Worm (Caenorhabditis elegans) whole organism, L4 larva: ENCODE data around the gene C25G4.17.

ENCODE experiments used
- F44E2.7 ChIP-seq: fragments of 200-800 bp; sonication (Bioruptor generic); IDR thresholded peaks from 2 replicates; pipeline ENCODE4 v2.1.2; 2022; ENCODE audit warnings: missing genetic modification characterization, missing compliant biosample characterization
- T20F7.1 ChIP-seq: fragments of 200-800 bp; sonication (Bioruptor generic); optimal IDR thresholded peaks from 2 replicates; lab custom pipeline; 2018; ENCODE audit warnings: mild to moderate bottlenecking, missing genetic modification characterization, missing compliant biosample characterization
- T26A8.4 ChIP-seq: fragments of 200-800 bp; sonication (Bioruptor generic); IDR thresholded peaks from 2 replicates; pipeline ENCODE4 v1.3.6; 2022; ENCODE audit warnings: missing genetic modification characterization, missing compliant biosample characterization
- Y105C5A.15 ChIP-seq: fragments of 200-800 bp; sonication (Bioruptor generic); IDR thresholded peaks from 2 replicates; pipeline ENCODE4 v1.3.6; 2022; ENCODE audit warnings: missing genetic modification characterization, missing compliant biosample characterization
- Y75B8A.6 ChIP-seq: fragments of 200-800 bp; sonication (Bioruptor generic); IDR thresholded peaks from 2 replicates; pipeline ENCODE4 v1.3.6; 2022; ENCODE audit warnings: missing genetic modification reagents, missing genetic modification characterization, missing compliant biosample characterization
- ZK546.5 ChIP-seq, 2 experiments: sonication (generic microtip); optimal IDR thresholded peaks; 2 replicates each; lab custom pipeline; 2017; ENCODE audit warnings: missing biosample characterization in 2 of 2, missing genetic modification characterization in 2 of 2
- ama-1 ChIP-seq: fragments of 150-350 bp; optimal IDR thresholded peaks from 2 replicates; lab custom pipeline; 2014; ENCODE audit warnings: inconsistent platforms, mixed read lengths
- ceh-20 ChIP-seq: fragments of 200-800 bp; sonication (Bioruptor generic); IDR thresholded peaks from 2 replicates; pipeline ENCODE4 v1.3.6; 2022; ENCODE audit warnings: missing genetic modification reagents, missing genetic modification characterization, missing compliant biosample characterization
- ceh-28 ChIP-seq: fragments of 150-350 bp; optimal IDR thresholded peaks from 2 replicates; lab custom pipeline; 2014; ENCODE audit warnings: missing biosample characterization, missing genetic modification reagents, missing genetic modification characterization
- ces-1 ChIP-seq: fragments of 150-350 bp; sonication (generic microtip); optimal IDR thresholded peaks from 4 replicates; lab custom pipeline; 2014; ENCODE audit warnings: missing biosample characterization, missing genetic modification reagents, missing genetic modification characterization
- cey-2 ChIP-seq: sonication (generic microtip); optimal IDR thresholded peaks from 3 replicates; lab custom pipeline; 2017; ENCODE audit warnings: missing genetic modification characterization, mild to moderate bottlenecking, missing compliant biosample characterization, antibody characterized with exemption, borderline replicate concordance; ENCODE audit not compliant: insufficient read depth
- daf-12 ChIP-seq: fragments of 150-350 bp; optimal IDR thresholded peaks from 2 replicates; lab custom pipeline; 2014; ENCODE audit warnings: missing biosample characterization, missing genetic modification reagents, missing genetic modification characterization
- dmd-6 ChIP-seq: fragments of 200-800 bp; sonication (Bioruptor generic); IDR thresholded peaks from 2 replicates; pipeline ENCODE4 v1.3.6; 2022; ENCODE audit warnings: missing genetic modification reagents, missing genetic modification characterization, missing compliant biosample characterization
- dmd-9 ChIP-seq: fragments of 200-800 bp; sonication (Bioruptor generic); IDR thresholded peaks from 2 replicates; pipeline ENCODE4 v1.3.6; 2022; ENCODE audit warnings: missing genetic modification reagents, missing genetic modification characterization, missing compliant biosample characterization
- dpl-1 ChIP-seq: fragments of 150-350 bp; optimal IDR thresholded peaks from 2 replicates; lab custom pipeline; 2014; ENCODE audit warnings: missing biosample characterization, missing genetic modification reagents, missing genetic modification characterization
- duxl-1 ChIP-seq: sonication (generic microtip); optimal IDR thresholded peaks from 2 replicates; lab custom pipeline; 2016; ENCODE audit warnings: mild to moderate bottlenecking, missing genetic modification characterization, moderate library complexity, missing compliant biosample characterization; ENCODE audit not compliant: poor library complexity
- egl-27 ChIP-seq: sonication (generic microtip); optimal IDR thresholded peaks from 3 replicates; lab custom pipeline; 2017; ENCODE audit warnings: missing biosample characterization, missing genetic modification reagents, missing genetic modification characterization
- egl-43 ChIP-seq: fragments of 200-800 bp; sonication (Bioruptor generic); IDR thresholded peaks from 2 replicates; pipeline ENCODE4 v1.3.6; 2022; ENCODE audit warnings: missing genetic modification reagents, missing genetic modification characterization, missing compliant biosample characterization
- fkh-10 ChIP-seq: fragments of 150-350 bp; optimal IDR thresholded peaks from 2 replicates; lab custom pipeline; 2014; ENCODE audit warnings: missing biosample characterization, missing genetic modification reagents, missing genetic modification characterization
- gei-8 ChIP-seq: fragments of 200-800 bp; sonication (Bioruptor generic); optimal IDR thresholded peaks from 2 replicates; lab custom pipeline; 2018; ENCODE audit warnings: mild to moderate bottlenecking, missing genetic modification characterization, missing compliant biosample characterization
- hif-1 ChIP-seq, 2 experiments: sonication (generic microtip); optimal IDR thresholded peaks; 2 replicates each; lab custom pipeline; 2016 to 2017; ENCODE audit warnings: missing compliant biosample characterization in 2 of 2, missing genetic modification characterization in 2 of 2, missing genetic modification reagents in 2 of 2, missing genotype in 2 of 2, mild to moderate bottlenecking in 1 of 2
- hlh-11 ChIP-seq: fragments of 200-800 bp; sonication (Bioruptor generic); optimal IDR thresholded peaks from 2 replicates; lab custom pipeline; 2018; ENCODE audit warnings: mild to moderate bottlenecking, missing genetic modification characterization, missing compliant biosample characterization
- hmg-1.1 ChIP-seq: fragments of 200-800 bp; sonication (Bioruptor generic); IDR thresholded peaks from 2 replicates; pipeline ENCODE4 v1.3.6; 2022; ENCODE audit warnings: missing genetic modification reagents, missing genetic modification characterization, missing compliant biosample characterization
- jun-1 ChIP-seq: fragments of 150-350 bp; optimal IDR thresholded peaks from 2 replicates; lab custom pipeline; 2014; ENCODE audit warnings: missing biosample characterization, missing genetic modification reagents, missing genetic modification characterization
- lin-38 ChIP-seq: fragments of 200-800 bp; sonication (Bioruptor generic); IDR thresholded peaks from 2 replicates; pipeline ENCODE4 v1.3.6; 2022; ENCODE audit warnings: missing genetic modification reagents, missing genetic modification characterization, missing compliant biosample characterization
- mdl-1 ChIP-seq, 2 experiments: fragments of 150-350 bp in 1 of 2; sonication (generic microtip) in 1 of 2; optimal IDR thresholded peaks; 2 replicates each; lab custom pipeline; 2014 to 2017; ENCODE audit warnings: missing biosample characterization in 2 of 2, missing genetic modification characterization in 2 of 2
- mep-1 ChIP-seq: fragments of 150-350 bp; sonication (generic microtip); optimal IDR thresholded peaks from 3 replicates; lab custom pipeline; 2014; ENCODE audit warnings: missing biosample characterization, missing genetic modification characterization
- mxl-3 ChIP-seq: fragments of 200-800 bp; sonication (Bioruptor generic); optimal IDR thresholded peaks from 2 replicates; lab custom pipeline; 2018; ENCODE audit warnings: mild to moderate bottlenecking, missing genetic modification characterization, missing compliant biosample characterization
- nhr-11 ChIP-seq: fragments of 150-350 bp; optimal IDR thresholded peaks from 2 replicates; lab custom pipeline; 2014; ENCODE audit warnings: missing biosample characterization, missing genetic modification characterization
- nhr-41 ChIP-seq: fragments of 200-800 bp; sonication (Bioruptor generic); IDR thresholded peaks from 2 replicates; pipeline ENCODE4 v1.3.6; 2022; ENCODE audit warnings: missing genetic modification reagents, missing genetic modification characterization, missing compliant biosample characterization
- pha-4 ChIP-seq, 2 experiments: fragments of 150-350 bp in 1 of 2; fragments of 200-800 bp in 1 of 2; sonication (Bioruptor generic) in 1 of 2; IDR thresholded peaks in 1 of 2; optimal IDR thresholded peaks in 1 of 2; 2 replicates each; pipeline versions ENCODE4 v1.3.6 to Lab custom; 2014 to 2022; ENCODE audit warnings: missing genetic modification characterization in 2 of 2, missing genetic modification reagents in 2 of 2, missing biosample characterization in 1 of 2, missing compliant biosample characterization in 1 of 2
- php-3 ChIP-seq: fragments of 200-800 bp; sonication (Bioruptor generic); IDR thresholded peaks from 2 replicates; pipeline ENCODE4 v1.3.6; 2022; ENCODE audit warnings: missing genetic modification reagents, missing genetic modification characterization, missing compliant biosample characterization
- saeg-2 ChIP-seq: fragments of 200-800 bp; sonication (Bioruptor generic); IDR thresholded peaks from 2 replicates; pipeline ENCODE4 v1.3.6; 2022; ENCODE audit warnings: missing genetic modification reagents, missing genetic modification characterization, missing compliant biosample characterization
- sdz-12 ChIP-seq: fragments of 200-800 bp; sonication (Bioruptor generic); optimal IDR thresholded peaks from 2 replicates; lab custom pipeline; 2018; ENCODE audit warnings: mild to moderate bottlenecking, missing genetic modification characterization, missing compliant biosample characterization
- snpc-1.2 ChIP-seq: fragments of 200-800 bp; sonication (Bioruptor generic); IDR thresholded peaks from 2 replicates; pipeline ENCODE4 v1.3.6; 2022; ENCODE audit warnings: missing genetic modification reagents, missing genetic modification characterization, missing compliant biosample characterization
- spr-1 ChIP-seq: sonication (generic microtip); optimal IDR thresholded peaks from 2 replicates; lab custom pipeline; 2016; ENCODE audit warnings: mild to moderate bottlenecking, missing genetic modification characterization, missing compliant biosample characterization
- unc-39 ChIP-seq: sonication (generic microtip); optimal IDR thresholded peaks from 2 replicates; lab custom pipeline; 2017; ENCODE audit warnings: missing biosample characterization, missing genetic modification characterization
- unc-62 ChIP-seq, 3 experiments: fragments of 150-350 bp in 1 of 3; sonication (generic microtip); optimal IDR thresholded peaks in 2 of 3; peaks in 1 of 3; 1 replicate in 1 of 3; 2 replicates in 2 of 3; lab custom pipeline; 2014 to 2017; ENCODE audit warnings: missing biosample characterization in 3 of 3, missing genetic modification characterization in 3 of 3, missing genetic modification reagents in 3 of 3, missing genotype in 1 of 3
- vab-7 ChIP-seq: fragments of 200-800 bp; sonication (Bioruptor generic); IDR thresholded peaks from 2 replicates; pipeline ENCODE4 v1.3.6; 2022; ENCODE audit warnings: missing genetic modification reagents, missing genetic modification characterization, missing compliant biosample characterization

C25G4.17 gene

DNA sequence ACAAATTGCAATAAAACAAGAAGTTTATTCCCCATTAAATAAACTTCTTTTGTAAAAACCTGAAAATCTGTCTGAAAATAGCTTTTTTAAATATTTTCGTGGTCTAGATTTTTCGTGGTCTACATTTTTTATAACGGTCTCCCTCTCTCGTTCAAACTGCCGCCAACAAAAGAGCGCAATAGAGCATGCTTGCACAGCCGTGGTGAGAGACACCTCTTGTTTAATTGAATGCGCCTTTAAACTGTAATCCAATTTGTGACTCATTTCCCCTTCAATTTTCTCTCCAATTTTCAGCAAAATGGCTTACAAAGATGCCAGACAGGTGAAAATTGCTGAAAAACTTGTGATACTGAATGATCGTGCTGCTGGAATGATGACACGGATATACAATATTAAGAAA lies 37.7 kb upstream of the C25G4.17 start, which contains the start of gene gex-3 (continued):
- no peak for TF ChIP-seq saeg-2 (GFP tag; lab: Robert Waterston, UW)

DNA sequence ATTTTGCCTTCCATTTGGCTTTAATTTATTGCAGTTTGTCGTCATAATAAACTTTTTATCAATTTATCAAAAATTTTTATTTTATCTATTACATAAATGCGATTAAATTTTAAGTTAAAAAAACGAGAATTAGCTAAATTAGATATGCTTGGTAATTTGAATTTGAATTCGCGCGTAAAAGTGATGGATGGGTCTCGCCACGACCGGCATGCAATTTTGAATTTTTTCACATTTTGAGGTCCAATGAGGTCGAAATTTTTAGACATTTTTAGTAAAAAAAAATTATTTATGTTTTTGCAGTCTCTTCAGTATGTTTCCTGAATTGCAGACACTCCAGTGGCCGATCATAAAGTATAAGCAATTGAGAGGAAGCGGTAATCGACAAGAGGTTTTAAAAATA lies 33.2 kb upstream of the C25G4.17 start, which contains the start of gene dsb-1:
dsb-1 (plus strand) TSS at position 301 of the 400 bp plus-strand sequence.
- no peak for TF ChIP-seq ceh-28 (tag; lab: Kevin White, UChicago)
- TF ChIP-seq dpl-1 (GFP tag; lab: Kevin White, UChicago), result no peak
- TF ChIP-seq lin-38, result peak; percentile 26
- no peak for TF ChIP-seq unc-39 (tag; lab: Kevin White, UChicago)

DNA sequence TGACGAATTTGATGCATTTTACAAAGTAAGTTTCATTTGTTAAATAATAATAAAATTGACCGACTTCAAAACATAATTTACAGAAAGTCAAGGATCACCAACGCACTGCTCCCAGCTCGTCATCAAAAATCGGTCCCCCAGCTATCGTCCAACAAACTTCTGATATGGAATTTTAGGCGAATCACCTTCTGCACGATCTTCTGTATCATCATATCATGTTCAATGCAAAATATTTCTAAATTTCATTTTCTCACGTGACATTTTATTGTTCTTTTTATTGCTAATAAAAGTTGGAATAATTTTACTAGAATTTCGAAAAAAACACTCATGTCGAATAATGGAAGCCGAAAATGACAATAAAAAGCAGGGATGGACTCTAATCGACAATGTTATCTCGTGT lies 31.6 kb upstream of the C25G4.17 start, which contains the start of gene acl-13:
acl-13 (plus strand) TSS at position 301 of the 400 bp plus-strand sequence.
- TF ChIP-seq Y75B8A.6 (GFP tag; lab: Robert Waterston, UW) (no peak), gei-8 (GFP tag; lab: Kevin White, UChicago) (no peak), mdl-1 (tag; optimal IDR thresholded peaks at IDR 0.05; lab: Kevin White, UChicago) (no peak), snpc-1.2 (GFP tag; lab: Robert Waterston, UW) (no peak), jun-1 (tag; lab: Kevin White, UChicago) (no peak), Y105C5A.15 (GFP tag; lab: Robert Waterston, UW) (no peak), hif-1 (tag; optimal IDR thresholded peaks at IDR 0.05; lab: Kevin White, UChicago) (no peak), egl-27 (tag; lab: Kevin White, UChicago) (no peak), F44E2.7 (no peak), dmd-6 (GFP tag; lab: Robert Waterston, UW) (no peak), ama-1 (lab: Kevin White, UChicago) (no peak), nhr-11 (tag; lab: Kevin White, UChicago) (no peak), daf-12 (tag; lab: Kevin White, UChicago) (no peak), nhr-41 (GFP tag; lab: Robert Waterston, UW) (no peak)

DNA sequence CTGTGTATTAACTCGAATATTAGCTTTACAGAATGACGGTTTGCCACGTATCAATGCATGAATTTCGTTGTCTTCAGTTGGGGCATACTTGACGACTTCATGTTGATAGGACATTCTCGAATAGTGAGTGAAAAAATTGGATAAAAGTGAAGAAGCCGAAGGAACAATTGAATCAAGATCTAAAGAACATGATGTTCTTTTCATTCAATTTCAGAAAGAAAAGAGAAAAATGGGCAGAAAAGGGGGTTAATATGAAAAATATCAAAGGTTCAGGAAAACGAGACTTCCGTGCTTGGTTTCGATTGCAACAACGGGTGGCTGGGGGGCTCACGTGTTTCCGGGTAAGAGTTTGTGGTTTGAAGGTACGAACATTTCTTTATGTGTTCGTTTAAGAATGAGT lies 27.2 kb upstream of the C25G4.17 start:
- TF ChIP-seq T20F7.1 (no peak), dpl-1 (GFP tag; lab: Kevin White, UChicago) (no peak), ces-1 (GFP tag; lab: Kevin White, UChicago) (peak; percentile 43), fkh-10 (GFP tag; lab: Kevin White, UChicago) (peak; percentile 64)

DNA sequence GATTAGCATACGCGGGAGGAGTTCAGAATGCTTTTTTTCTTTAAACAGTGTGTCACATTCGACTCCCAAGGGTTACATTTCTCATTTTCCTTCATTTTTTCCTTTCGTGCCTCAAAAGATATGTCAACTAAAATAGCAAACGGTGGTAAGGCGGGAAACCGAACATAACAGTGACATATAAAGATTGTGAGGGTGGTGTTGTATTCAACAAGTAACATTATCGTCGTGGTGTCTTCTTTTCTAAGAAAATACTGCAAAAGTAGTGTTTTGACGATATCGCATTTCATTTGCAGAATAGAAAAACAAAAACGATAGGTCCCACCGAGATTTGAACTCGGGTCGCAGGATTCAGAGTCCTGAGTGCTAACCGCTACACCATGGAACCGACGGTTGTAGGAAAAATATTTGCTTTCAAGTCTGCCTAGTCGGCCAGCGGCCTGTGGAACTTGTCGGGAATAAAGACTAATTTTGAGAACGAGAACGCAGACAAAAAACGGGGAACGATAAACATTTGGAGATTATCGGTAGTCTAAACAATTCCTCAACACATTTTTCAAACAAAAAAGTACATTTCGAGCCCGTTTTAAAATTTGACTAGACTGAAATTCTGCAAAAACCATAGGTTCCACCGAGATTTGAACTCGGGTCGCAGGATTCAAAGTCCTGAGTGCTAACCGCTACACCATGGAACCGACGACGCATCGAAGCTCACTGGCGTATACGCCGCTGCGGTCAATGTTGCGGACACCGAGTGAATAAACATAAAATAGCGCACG lies 25.0 kb upstream of the C25G4.17 start:
- TF ChIP-seq duxl-1 (tag; lab: Kevin White, UChicago), result peak; percentile 9
- peak; percentile 13; the same call in 1 of the 2 replicates for TF ChIP-seq vab-7
- peak; percentile 21 for TF ChIP-seq sdz-12
- TF ChIP-seq egl-27 (tag; lab: Kevin White, UChicago), result no peak
- no peak for TF ChIP-seq cey-2 (tag; lab: Kevin White, UChicago)
- TF ChIP-seq egl-43 (GFP tag; lab: Robert Waterston, UW), result peak; percentile 73
- TF ChIP-seq T26A8.4, result peak; percentile 19; the same call in 1 of the 2 replicates
- TF ChIP-seq nhr-41 (GFP tag; lab: Robert Waterston, UW), result peak; percentile 62; the same call in 1 of the 2 replicates
- peak in 1 of 2 experiments; percentile 91 for TF ChIP-seq unc-62 (GFP tag; optimal IDR thresholded peaks at IDR 0.05 in 1 of 2; lab: Kevin White, UChicago)
- TF ChIP-seq unc-62 (tag; optimal IDR thresholded peaks at IDR 0.05; lab: Kevin White, UChicago), result no peak
- TF ChIP-seq ceh-20, result 0 out of 2 replicates have a peak, but pooled peaks have one; percentile 14
- no peak for TF ChIP-seq unc-39 (tag; lab: Kevin White, UChicago)
- peak; percentile 50 for TF ChIP-seq spr-1 (tag; lab: Kevin White, UChicago)
- peak; percentile 19 for TF ChIP-seq gei-8 (GFP tag; lab: Kevin White, UChicago)
- peak; percentile 19 for TF ChIP-seq hlh-11 (tag; lab: Kevin White, UChicago)
- 0 out of 2 replicates have a peak, but pooled peaks have one; percentile 10 for TF ChIP-seq dmd-9 (GFP tag; lab: Robert Waterston, UW)
- peak; percentile 55 for TF ChIP-seq hmg-1.1 (GFP tag; lab: Robert Waterston, UW)
- no peak for TF ChIP-seq Y75B8A.6 (GFP tag; lab: Robert Waterston, UW)
- 0 out of 2 replicates have a peak, but pooled peaks have one; percentile 6 for TF ChIP-seq php-3
- peak; percentile 21 for TF ChIP-seq mep-1 (tag; lab: Kevin White, UChicago)
- no peak for TF ChIP-seq ZK546.5 (tag; optimal IDR thresholded peaks at IDR 0.05; lab: Kevin White, UChicago)
- TF ChIP-seq pha-4 (GFP tag; IDR thresholded peaks at IDR 0.05; lab: Robert Waterston, UW), result no peak; the same call in 1 of the 2 replicates
- TF ChIP-seq pha-4 (tag; optimal IDR thresholded peaks at IDR 0.05; lab: Kevin White, UChicago), result no peak
- no peak for TF ChIP-seq mxl-3 (GFP tag; lab: Kevin White, UChicago)
